Worm (Caenorhabditis elegans) whole organism, L4 larva: Measurements from ENCODE around the gene srw-10.

Source experiments
- ceh-82 ChIP-seq: sonication (generic microtip); optimal IDR thresholded peaks from 2 replicates; lab custom pipeline; 2017; ENCODE audit warnings: missing biosample characterization, missing genetic modification characterization
- daf-12 ChIP-seq: fragments of 150-350 bp; optimal IDR thresholded peaks from 2 replicates; lab custom pipeline; 2014; ENCODE audit warnings: missing biosample characterization, missing genetic modification reagents, missing genetic modification characterization
- jun-1 ChIP-seq: fragments of 150-350 bp; optimal IDR thresholded peaks from 2 replicates; lab custom pipeline; 2014; ENCODE audit warnings: missing biosample characterization, missing genetic modification reagents, missing genetic modification characterization
- lin-39 ChIP-seq: fragments of 150-350 bp; optimal IDR thresholded peaks from 2 replicates; lab custom pipeline; 2014; ENCODE audit warnings: missing biosample characterization, missing genetic modification reagents, missing genetic modification characterization

DNA sequence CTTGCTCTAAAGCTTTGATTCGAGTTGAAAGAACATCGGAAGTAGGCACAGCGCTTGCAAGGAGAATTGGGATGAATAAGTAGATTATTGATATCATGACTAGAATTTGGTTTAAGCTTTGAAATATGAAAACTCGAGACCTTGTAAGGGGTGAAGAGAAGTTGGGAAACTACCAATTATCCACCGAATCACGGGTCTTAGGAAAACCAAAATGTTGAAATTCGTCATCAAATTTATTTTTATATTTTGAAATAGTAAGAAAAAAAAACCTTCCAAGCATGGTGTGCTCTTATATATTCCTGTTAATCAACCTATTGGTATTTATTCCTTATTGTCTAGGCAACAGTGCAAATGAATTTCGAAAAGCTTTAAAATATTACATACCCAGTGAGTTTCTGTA lies 4.3 kb upstream of the srw-10 start, which contains the start of the genes irld-60 and irld-20:
- TF ChIP-seq lin-39 (no peak), jun-1 (tag; lab: Kevin White, UChicago) (no peak), daf-12 (tag; lab: Kevin White, UChicago) (no peak), ceh-82 (tag; lab: Kevin White, UChicago) (no peak)
